Fruit fly (Drosophila melanogaster): Measurements from ENCODE around the gene CG9519.
A peak's percentile ranks its signal among the peaks of the same experiment; 100 is the strongest.

The CG9519 gene

dm6 chrX:14825922-14826617 is 30.1 kb downstream of the CG9519 start, which contains the start of gene rut (continued):
- TF ChIP-seq Aef1 (GFP tag; IDR thresholded peaks at IDR 0.05) (no peak), ato (GFP tag; IDR thresholded peaks at IDR 0.05; ENCODE audit: partially characterized antibody) (peak; percentile 92; the same call in 1 of the 2 replicates), CkIIα-i1 (GFP tag; IDR thresholded peaks at IDR 0.05) (no peak), CG12155 (GFP tag; optimal IDR thresholded peaks at IDR 0.05) (no peak), kah (GFP tag; optimal IDR thresholded peaks at IDR 0.05) (no peak), CG6175 (GFP tag; IDR thresholded peaks at IDR 0.05) (peak; percentile 95), CG1233 (GFP tag; optimal IDR thresholded peaks at IDR 0.05) (no peak), CG2116 (GFP tag; optimal IDR thresholded peaks at IDR 0.05) (peak; percentile 17), CG6254 (GFP tag; optimal IDR thresholded peaks at IDR 0.05) (no peak), wdn (GFP tag; IDR thresholded peaks at IDR 0.05) (no peak), Rx (GFP tag; IDR thresholded peaks at IDR 0.05) (no peak), CG6854 (GFP tag; optimal IDR thresholded peaks at IDR 0.05) (no peak), CG8924 (tag; optimal IDR thresholded peaks at IDR 0.05) (no peak), insv (GFP tag; optimal IDR thresholded peaks at IDR 0.05) (no peak), tgo (GFP tag; IDR thresholded peaks at IDR 0.05) (no peak), Drgx (GFP tag; IDR thresholded peaks at IDR 0.05) (peak; percentile 50), salm (tag; optimal IDR thresholded peaks at IDR 0.05) (no peak), CG18619 (GFP tag; optimal IDR thresholded peaks at IDR 0.05) (no peak), CG10209 (GFP tag; optimal IDR thresholded peaks at IDR 0.05) (no peak), h (optimal IDR thresholded peaks at IDR 0.05) (no peak), CG4404 (GFP tag; IDR thresholded peaks at IDR 0.05) (no peak), Lpt (GFP tag; optimal IDR thresholded peaks at IDR 0.05) (no peak), NC2α (GFP tag; optimal IDR thresholded peaks at IDR 0.05) (no peak), vnd (GFP tag; IDR thresholded peaks at IDR 0.05; ENCODE audit: partially characterized antibody) (peak; percentile 95), onecut (GFP tag; IDR thresholded peaks at IDR 0.05) (peak; percentile 22; the same call in 1 of the 2 replicates), C15 (GFP tag; IDR thresholded peaks at IDR 0.05) (no peak), Jarid2 (GFP tag; optimal IDR thresholded peaks at IDR 0.05) (peak; percentile 94), Dip2 (GFP tag; IDR thresholded peaks at IDR 0.05) (no peak), Ets65A (GFP tag) (peak; percentile 96), eyg (GFP tag; optimal IDR thresholded peaks at IDR 0.05) (no peak), HLHmδ (GFP tag; optimal IDR thresholded peaks at IDR 0.05) (peak; percentile 51), stc (GFP tag; IDR thresholded peaks at IDR 0.05) (0 out of 2 replicates have a peak, but pooled peaks have one; percentile 26), esg (GFP tag; conservative IDR thresholded peaks at IDR 0.05) (no peak), wor (GFP tag; IDR thresholded peaks at IDR 0.05) (no peak), CG3281 (GFP tag; optimal IDR thresholded peaks at IDR 0.05) (no peak), HLH54F (GFP tag; optimal IDR thresholded peaks at IDR 0.05) (peak; percentile 23), pnt (GFP tag; optimal IDR thresholded peaks at IDR 0.05) (no peak), grau (tag; optimal IDR thresholded peaks at IDR 0.05) (no peak), zfh1 (GFP tag; IDR thresholded peaks at IDR 0.05) (0 out of 3 replicates have a peak, but pooled peaks have one; percentile 9), CG30431 (GFP tag; optimal IDR thresholded peaks at IDR 0.05) (no peak), unc-4 (GFP tag; IDR thresholded peaks at IDR 0.05; ENCODE audit: partially characterized antibody) (peak; percentile 91), fd102C (GFP tag; optimal IDR thresholded peaks at IDR 0.05) (no peak), psq (GFP tag; optimal IDR thresholded peaks at IDR 0.05) (no peak), CG12219 (GFP tag; optimal IDR thresholded peaks at IDR 0.05) (no peak), ERR (GFP tag; optimal IDR thresholded peaks at IDR 0.05) (no peak), CHES-1-like (GFP tag; optimal IDR thresholded peaks at IDR 0.05) (no peak), Doc2 (GFP tag; IDR thresholded peaks at IDR 0.05) (no peak), Gsc (GFP tag; IDR thresholded peaks at IDR 0.05) (no peak), Nf-YC (tag; optimal IDR thresholded peaks at IDR 0.05) (no peak), CG11093 (GFP tag; IDR thresholded peaks at IDR 0.05) (no peak)

Measured in whole organism, embryonic.